Fruit fly (Drosophila melanogaster) whole organism, embryonic: ENCODE results near the gene Sce.

ENCODE experiments used
- Aef1 ChIP-seq: fragments of 200-800 bp; sonication (Bioruptor generic); IDR thresholded peaks from 3 replicates; pipeline ENCODE4 v1.3.6; 2022; ENCODE audit warnings: missing biosample characterization, missing genetic modification characterization
- B-H2 ChIP-seq: fragments of 200-800 bp; sonication (Bioruptor generic); optimal IDR thresholded peaks from 2 replicates; lab custom pipeline; 2018; ENCODE audit warnings: missing biosample characterization, mild to moderate bottlenecking, missing genetic modification characterization
- Bgb ChIP-seq: fragments of 200-800 bp; sonication (Bioruptor generic); IDR thresholded peaks from 2 replicates; pipeline ENCODE4 v1.3.6; 2022; ENCODE audit warnings: missing biosample characterization, missing genetic modification characterization; ENCODE audit not compliant: partially characterized antibody
- CG10274 ChIP-seq: fragments of 200-800 bp; sonication (Bioruptor generic); optimal IDR thresholded peaks from 3 replicates; lab custom pipeline; 2017; ENCODE audit warnings: missing biosample characterization, mild to moderate bottlenecking, missing genetic modification characterization
- CG10462 ChIP-seq: fragments of 200-800 bp; sonication (Bioruptor generic); optimal IDR thresholded peaks from 2 replicates; lab custom pipeline; 2016; ENCODE audit warnings: missing biosample characterization, missing genetic modification characterization
- CG12659 ChIP-seq: fragments of 200-800 bp; sonication (Bioruptor generic); optimal IDR thresholded peaks from 3 replicates; lab custom pipeline; 2017; ENCODE audit warnings: mild to moderate bottlenecking, missing biosample characterization, missing genetic modification reagents, missing genetic modification characterization
- CG14860 ChIP-seq: fragments of 200-800 bp; sonication (Bioruptor generic); IDR thresholded peaks from 3 replicates; pipeline ENCODE4 v1.3.6; 2022; ENCODE audit warnings: missing biosample characterization, missing genetic modification characterization; ENCODE audit not compliant: partially characterized antibody
- CG17829 ChIP-seq: fragments of 200-800 bp; optimal IDR thresholded peaks from 2 replicates; lab custom pipeline; 2019; ENCODE audit warnings: missing biosample characterization, mild to moderate bottlenecking, missing genetic modification characterization, moderate library complexity
- CG18011 ChIP-seq: fragments of 200-800 bp; sonication (Bioruptor generic); optimal IDR thresholded peaks from 2 replicates; lab custom pipeline; 2017; ENCODE audit warnings: missing biosample characterization, missing genetic modification characterization, mild to moderate bottlenecking, moderate library complexity, missing genotype
- CG3065 ChIP-seq: fragments of 200-800 bp; sonication (Bioruptor generic); optimal IDR thresholded peaks from 2 replicates; lab custom pipeline; 2016; ENCODE audit warnings: missing biosample characterization, missing genetic modification characterization
- CG33213 ChIP-seq: fragments of 200-800 bp; sonication (Bioruptor generic); optimal IDR thresholded peaks from 3 replicates; lab custom pipeline; 2016; ENCODE audit warnings: missing biosample characterization, missing genetic modification characterization
- CG4360 ChIP-seq: fragments of 200-800 bp; sonication (Bioruptor generic); IDR thresholded peaks from 2 replicates; pipeline ENCODE4 v1.3.6; 2022; ENCODE audit warnings: missing biosample characterization, missing genetic modification characterization
- CG6175 ChIP-seq: fragments of 200-800 bp; sonication (Bioruptor generic); IDR thresholded peaks from 3 replicates; pipeline ENCODE4 v1.3.6; 2022; ENCODE audit warnings: missing biosample characterization, missing genetic modification characterization
- CG6254 ChIP-seq: fragments of 200-800 bp; sonication (Bioruptor generic); optimal IDR thresholded peaks from 3 replicates; lab custom pipeline; 2017; ENCODE audit warnings: mild to moderate bottlenecking, missing biosample characterization, missing genetic modification reagents, missing genetic modification characterization
- CG7963 ChIP-seq: fragments of 200-800 bp; sonication (Bioruptor generic); IDR thresholded peaks from 3 replicates; pipeline ENCODE4 v1.3.6; 2022; ENCODE audit warnings: missing biosample characterization, missing genetic modification characterization; ENCODE audit not compliant: partially characterized antibody
- CG8765 ChIP-seq: fragments of 200-800 bp; sonication (Bioruptor generic); IDR thresholded peaks from 2 replicates; pipeline ENCODE4 v1.3.6; 2022; ENCODE audit warnings: missing biosample characterization, missing genetic modification characterization
- CG9876 ChIP-seq: fragments of 200-800 bp; sonication (Bioruptor generic); optimal IDR thresholded peaks from 2 replicates; lab custom pipeline; 2016; ENCODE audit warnings: missing biosample characterization, missing genetic modification characterization
- Camta ChIP-seq: fragments of 200-800 bp; sonication (Bioruptor generic); optimal IDR thresholded peaks from 2 replicates; lab custom pipeline; 2016; ENCODE audit warnings: missing biosample characterization, missing genetic modification characterization
- Dll ChIP-seq: fragments of 200-800 bp; sonication (Bioruptor generic); IDR thresholded peaks from 4 replicates; pipeline ENCODE4 v1.3.6; 2022; ENCODE audit warnings: missing biosample characterization, missing genetic modification characterization; ENCODE audit not compliant: partially characterized antibody
- HHEX ChIP-seq: fragments of 200-800 bp; sonication (Bioruptor generic); optimal IDR thresholded peaks from 3 replicates; lab custom pipeline; 2017; ENCODE audit warnings: missing biosample characterization, mild to moderate bottlenecking, missing genetic modification characterization, missing genetic modification reagents
- HLH54F ChIP-seq: fragments of 200-800 bp; sonication (Bioruptor generic); optimal IDR thresholded peaks from 3 replicates; lab custom pipeline; 2016; ENCODE audit warnings: missing biosample characterization, missing genetic modification characterization
- Hr3 ChIP-seq: fragments of 200-800 bp; sonication (Bioruptor generic); optimal IDR thresholded peaks from 3 replicates; lab custom pipeline; 2016; ENCODE audit warnings: missing biosample characterization, missing genetic modification characterization
- Hr51 ChIP-seq, 2 experiments: fragments of 200-800 bp; sonication (Bioruptor generic); optimal IDR thresholded peaks; 2 replicates in 1 of 2; 3 replicates in 1 of 2; lab custom pipeline; 2016 to 2018; ENCODE audit warnings: missing biosample characterization in 2 of 2, missing genetic modification characterization in 2 of 2, mild to moderate bottlenecking in 1 of 2, moderate library complexity in 1 of 2
- Kr ChIP-seq: fragments of 200-800 bp; sonication (Bioruptor generic); optimal IDR thresholded peaks from 2 replicates; lab custom pipeline; 2017; ENCODE audit warnings: missing biosample characterization, mild to moderate bottlenecking, missing genetic modification characterization
- Oaz ChIP-seq: fragments of 200-800 bp; sonication (Bioruptor generic); IDR thresholded peaks from 2 replicates; pipeline ENCODE4 v1.3.6; 2022; ENCODE audit warnings: missing biosample characterization, missing genetic modification characterization
- Oli ChIP-seq: fragments of 200-800 bp; sonication (Bioruptor generic); optimal IDR thresholded peaks from 2 replicates; lab custom pipeline; 2018; ENCODE audit warnings: missing biosample characterization, mild to moderate bottlenecking, missing genetic modification characterization, moderate library complexity
- bcd ChIP-seq: fragments of 200-800 bp; sonication (Bioruptor generic); optimal IDR thresholded peaks from 2 replicates; lab custom pipeline; 2017; ENCODE audit warnings: missing biosample characterization, mild to moderate bottlenecking, missing genetic modification characterization
- bowl ChIP-seq: fragments of 200-800 bp; sonication (Bioruptor generic); IDR thresholded peaks from 2 replicates; pipeline ENCODE4 v1.3.6; 2022; ENCODE audit warnings: missing biosample characterization, missing genetic modification characterization
- cg ChIP-seq: fragments of 200-800 bp; sonication (Bioruptor generic); optimal IDR thresholded peaks from 3 replicates; lab custom pipeline; 2019; ENCODE audit warnings: missing biosample characterization, mild to moderate bottlenecking, missing genetic modification characterization, moderate library complexity
- crp ChIP-seq, 2 experiments: fragments of 200-800 bp; sonication (Bioruptor generic); optimal IDR thresholded peaks; 2 replicates in 1 of 2; 3 replicates in 1 of 2; lab custom pipeline; 2017; ENCODE audit warnings: missing biosample characterization in 2 of 2, missing genetic modification characterization in 2 of 2, mild to moderate bottlenecking in 1 of 2, moderate library complexity in 1 of 2
- dmrt11E ChIP-seq: fragments of 200-800 bp; sonication (Bioruptor generic); optimal IDR thresholded peaks from 3 replicates; lab custom pipeline; 2018; ENCODE audit warnings: missing biosample characterization, mild to moderate bottlenecking, missing genetic modification characterization, moderate library complexity
- grn ChIP-seq: fragments of 200-800 bp; sonication (Bioruptor generic); optimal IDR thresholded peaks from 3 replicates; lab custom pipeline; 2017; ENCODE audit warnings: missing biosample characterization, missing genetic modification characterization
- knrl ChIP-seq: fragments of 200-800 bp; sonication (Bioruptor generic); IDR thresholded peaks from 3 replicates; pipeline ENCODE4 v1.3.6; 2022; ENCODE audit warnings: missing biosample characterization, missing genetic modification characterization; ENCODE audit not compliant: partially characterized antibody
- lbe ChIP-seq: fragments of 200-800 bp; sonication (Bioruptor generic); optimal IDR thresholded peaks from 2 replicates; lab custom pipeline; 2016; ENCODE audit warnings: missing biosample characterization, mild to moderate bottlenecking, missing genetic modification characterization
- mirr ChIP-seq: fragments of 200-800 bp; sonication (Bioruptor generic); optimal IDR thresholded peaks from 3 replicates; lab custom pipeline; 2018; ENCODE audit warnings: missing biosample characterization, mild to moderate bottlenecking, missing genetic modification characterization
- p53 ChIP-seq: fragments of 200-800 bp; sonication (Bioruptor generic); optimal IDR thresholded peaks from 2 replicates; lab custom pipeline; 2016; ENCODE audit warnings: missing biosample characterization, missing genetic modification characterization
- pzg ChIP-seq: fragments of 200-800 bp; sonication (Bioruptor generic); optimal IDR thresholded peaks from 3 replicates; lab custom pipeline; 2018; ENCODE audit warnings: missing biosample characterization, mild to moderate bottlenecking, missing genetic modification characterization, moderate library complexity
- ssp ChIP-seq: fragments of 200-800 bp; sonication (Bioruptor generic); IDR thresholded peaks from 2 replicates; pipeline ENCODE4 v1.3.6; 2022; ENCODE audit warnings: missing biosample characterization, missing genetic modification characterization
- tgo ChIP-seq: fragments of 200-800 bp; sonication (Bioruptor generic); IDR thresholded peaks from 3 replicates; pipeline ENCODE4 v1.3.6; 2022; ENCODE audit warnings: missing biosample characterization, missing genetic modification characterization
- usp ChIP-seq: fragments of >200 bp; optimal IDR thresholded peaks from 2 replicates; lab custom pipeline; 2017; ENCODE audit warnings: missing biosample characterization, missing genetic modification characterization

Sce gene

DNA sequence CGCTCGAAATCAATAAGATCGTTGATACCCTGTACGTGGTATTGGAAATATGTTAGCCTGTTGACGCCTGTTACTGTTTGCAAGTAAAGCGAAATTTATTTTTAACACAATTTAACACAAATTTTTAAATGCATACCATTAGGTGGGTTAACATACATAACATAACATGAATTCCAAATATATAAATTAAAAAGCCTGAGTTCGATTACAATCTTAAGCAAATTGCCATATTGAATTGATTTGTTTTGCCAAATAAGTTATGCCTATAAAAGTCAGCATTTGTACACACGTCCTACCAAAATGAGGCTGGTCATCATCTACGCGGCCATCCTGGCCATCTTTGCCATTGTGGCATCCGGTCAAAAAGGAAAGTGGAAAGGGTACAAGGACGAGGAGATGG, 12.2 kb upstream of the Sce start, which contains the start of gene CG43319:
Gene CG43319 (plus strand): TSS at position 301 of the 400 bp plus-strand sequence.
- TF ChIP-seq ssp (no peak), HLH54F (GFP tag; lab: Kevin White, UChicago) (no peak), CG7963 (GFP tag; lab: Robert Waterston, UW) (no peak), Kr (no peak), CG12659 (no peak), CG8765 (no peak), grn (GFP tag; lab: Kevin White, UChicago) (no peak), CG4360 (GFP tag; lab: Robert Waterston, UW) (no peak), lbe (no peak), Hr51 (GFP tag; optimal IDR thresholded peaks at IDR 0.05; lab: Kevin White, UChicago) (no peak), Aef1 (GFP tag; lab: Robert Waterston, UW) (no peak), mirr (GFP tag; lab: Kevin White, UChicago) (no peak), Oaz (no peak), Dll (GFP tag; lab: Robert Waterston, UW) (no peak), B-H2 (GFP tag; lab: Kevin White, UChicago) (no peak), crp (GFP tag; optimal IDR thresholded peaks at IDR 0.05; lab: Kevin White, UChicago) (no peak), bcd (no peak), knrl (GFP tag; lab: Robert Waterston, UW) (no peak), Bgb (no peak), CG6254 (GFP tag; lab: Kevin White, UChicago) (no peak)

DNA sequence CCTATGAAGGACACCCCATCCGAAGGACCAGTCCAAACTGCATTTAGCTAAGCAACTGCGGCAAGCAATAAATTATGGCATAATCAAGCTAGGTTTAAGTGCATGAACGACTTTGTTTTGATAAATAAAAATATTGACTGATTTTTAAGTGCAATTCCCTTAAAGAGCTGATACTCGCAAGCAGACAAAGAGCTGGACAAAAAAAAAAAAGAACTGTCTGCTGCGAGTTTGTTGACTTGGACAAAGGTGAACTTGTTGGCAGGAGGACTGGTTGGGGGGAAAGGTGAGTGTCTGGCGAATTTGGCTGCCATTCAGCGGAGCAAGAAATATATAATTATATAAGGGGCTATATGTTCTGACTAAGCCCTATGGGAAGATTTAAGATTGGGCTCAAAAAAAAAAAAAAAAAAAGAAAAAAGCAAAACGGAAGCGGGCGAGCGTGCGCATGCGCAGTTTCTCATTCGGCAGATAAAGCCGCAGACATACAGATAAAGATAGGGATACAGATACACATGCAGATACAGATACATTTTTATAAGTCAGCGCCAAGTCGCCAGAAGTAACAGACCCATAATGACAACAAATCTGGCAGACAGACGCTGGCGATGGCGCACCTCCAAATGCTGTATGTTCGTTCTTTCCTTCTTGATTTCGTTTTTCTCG, 10.9 kb upstream of the Sce start:
- TF ChIP-seq p53 (GFP tag; lab: Kevin White, UChicago): no peak
- TF ChIP-seq CG33213 (GFP tag; lab: Kevin White, UChicago): no peak
- TF ChIP-seq usp (GFP tag; lab: Kevin White, UChicago): no peak
- no peak for TF ChIP-seq CG10462 (GFP tag; lab: Kevin White, UChicago)
- no peak for TF ChIP-seq CG14860
- TF ChIP-seq HHEX (GFP tag; lab: Kevin White, UChicago): no peak
- TF ChIP-seq tgo (GFP tag; lab: Robert Waterston, UW): no peak
- TF ChIP-seq CG3065 (GFP tag; lab: Kevin White, UChicago): no peak
- TF ChIP-seq Hr3: no peak
- no peak for TF ChIP-seq pzg
- TF ChIP-seq dmrt11E (tag; lab: Kevin White, UChicago): no peak
- no peak for TF ChIP-seq bowl (GFP tag; lab: Robert Waterston, UW)
- TF ChIP-seq CG6175 (GFP tag; lab: Robert Waterston, UW): no peak
- no peak for TF ChIP-seq cg
- TF ChIP-seq Camta (GFP tag; lab: Kevin White, UChicago): no peak
- no peak for TF ChIP-seq CG10274 (GFP tag; lab: Kevin White, UChicago)
- TF ChIP-seq Oli: no peak
- TF ChIP-seq CG9876 (GFP tag; lab: Kevin White, UChicago): no peak

DNA sequence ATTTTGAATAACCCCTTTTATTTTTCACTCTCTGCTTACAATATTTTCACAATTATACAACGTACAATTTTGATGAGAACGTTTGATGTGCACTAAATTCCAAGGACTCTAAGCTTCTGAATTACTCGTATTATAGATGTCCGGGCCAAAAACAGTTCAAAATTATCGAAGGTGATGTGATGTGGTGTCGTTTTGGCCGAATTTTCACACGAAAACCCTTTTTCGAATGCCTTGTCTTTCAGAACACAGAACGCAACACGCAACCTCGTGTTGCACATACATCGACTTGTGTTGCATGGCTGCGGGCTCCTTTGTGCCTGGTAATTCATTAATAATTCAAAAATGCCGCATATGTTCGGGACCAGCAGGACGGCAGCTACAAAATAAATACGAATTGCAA, 6.2 kb upstream of the Sce start, which contains the start of gene CG31055:
Gene CG31055 (minus strand): TSS at position 101 of the 400 bp plus-strand sequence.
- no peak for TF ChIP-seq CG17829 (tag; lab: Kevin White, UChicago)
- no peak for TF ChIP-seq CG18011
- TF ChIP-seq, all 482 proteins: peak for 0
